Worm (Caenorhabditis elegans): ENCODE results near the gene elt-2.

Gene elt-2

ce11 chrX:10437421-10437820 lies 43.6 kb upstream of the elt-2 start:
- TF ChIP-seq ceh-28 (tag; optimal IDR thresholded peaks at IDR 0.05) (no peak), pha-4 (tag; optimal IDR thresholded peaks at IDR 0.05) (no peak), R02D3.7 (tag; optimal IDR thresholded peaks at IDR 0.05) (no peak), nfya-1 (tag; optimal IDR thresholded peaks at IDR 0.05; ENCODE audit: insufficient read depth) (no peak), fkh-10 (GFP tag; optimal IDR thresholded peaks at IDR 0.05) (no peak), skn-1 (tag; optimal IDR thresholded peaks at IDR 0.05) (no peak), zag-1 (tag; optimal IDR thresholded peaks at IDR 0.05) (no peak), nhr-43 (tag; optimal IDR thresholded peaks at IDR 0.05; ENCODE audit: poor library complexity, severe bottlenecking) (no peak), egl-27 (tag; optimal IDR thresholded peaks at IDR 0.05) (no peak), tbx-2 (tag; optimal IDR thresholded peaks at IDR 0.05) (no peak)

- TF ChIP-seq hmg-11 (tag; optimal IDR thresholded peaks at IDR 0.05): no peak
- no peak for TF ChIP-seq fos-1 (tag; optimal IDR thresholded peaks at IDR 0.05)
- no peak for TF ChIP-seq mdl-1 (tag; optimal IDR thresholded peaks at IDR 0.05)
- TF ChIP-seq R02D3.7 (tag; optimal IDR thresholded peaks at IDR 0.05): no peak
- peak; percentile 58 for TF ChIP-seq elt-2 (tag; optimal IDR thresholded peaks at IDR 0.05)
- no peak for TF ChIP-seq elt-3 (tag; optimal IDR thresholded peaks at IDR 0.05)
- TF ChIP-seq fkh-10 (GFP tag; optimal IDR thresholded peaks at IDR 0.05): no peak
- no peak for TF ChIP-seq eor-1 (tag; optimal IDR thresholded peaks at IDR 0.05)
- peak; percentile 33 for TF ChIP-seq pqm-1 (tag; optimal IDR thresholded peaks at IDR 0.05)
- TF ChIP-seq nhr-67 (tag; optimal IDR thresholded peaks at IDR 0.05): no peak
These were observed 40.3 kb upstream of the elt-2 start for ce11 chrX:10440781-10441180.

- TF ChIP-seq mdl-1 (tag; optimal IDR thresholded peaks at IDR 0.05): no peak
- TF ChIP-seq ZK546.5 (tag; optimal IDR thresholded peaks at IDR 0.05): no peak
- no peak for TF ChIP-seq sea-2 (GFP tag; optimal IDR thresholded peaks at IDR 0.05)
- TF ChIP-seq elt-3 (tag; optimal IDR thresholded peaks at IDR 0.05): no peak
- TF ChIP-seq tbx-2 (tag; optimal IDR thresholded peaks at IDR 0.05): no peak
- no peak for TF ChIP-seq hmg-11 (tag; optimal IDR thresholded peaks at IDR 0.05)
- TF ChIP-seq ama-1 (optimal IDR thresholded peaks at IDR 0.05): no peak
- no peak for TF ChIP-seq lin-39 (tag; optimal IDR thresholded peaks at IDR 0.05)
- TF ChIP-seq eor-1 (tag; optimal IDR thresholded peaks at IDR 0.05): no peak
- no peak for TF ChIP-seq nhr-237 (tag; optimal IDR thresholded peaks at IDR 0.05)
These were observed 37.2 kb upstream of the elt-2 start, which contains the start of gene C39B10.3 for ce11 chrX:10443836-10444235. C39B10.3 (plus strand) TSS chrX:10444136.

ce11 chrX:10444705-10445104 lies 36.3 kb upstream of the elt-2 start, which contains the start of gene C39B10.4:
C39B10.4 (plus strand) TSS chrX:10445005.
- TF ChIP-seq elt-2 (tag; optimal IDR thresholded peaks at IDR 0.05) (no peak), tbx-2 (tag; optimal IDR thresholded peaks at IDR 0.05) (no peak), ztf-11 (tag; optimal IDR thresholded peaks at IDR 0.05) (no peak), ceh-9 (tag; optimal IDR thresholded peaks at IDR 0.05) (no peak), nhr-43 (tag; optimal IDR thresholded peaks at IDR 0.05; ENCODE audit: poor library complexity, severe bottlenecking) (no peak)

ce11 chrX:10446982-10447381 lies 34.1 kb upstream of the elt-2 start, which contains the start of gene C39B10.5:
C39B10.5 (plus strand) TSS chrX:10447343.
- TF ChIP-seq nfya-1 (tag; optimal IDR thresholded peaks at IDR 0.05; ENCODE audit: insufficient read depth) (no peak), ceh-28 (tag; optimal IDR thresholded peaks at IDR 0.05) (no peak), mml-1 (tag; optimal IDR thresholded peaks at IDR 0.05) (no peak), mdl-1 (tag; optimal IDR thresholded peaks at IDR 0.05) (no peak), fos-1 (tag; optimal IDR thresholded peaks at IDR 0.05) (no peak), lin-39 (tag; optimal IDR thresholded peaks at IDR 0.05) (no peak), nhr-77 (tag; optimal IDR thresholded peaks at IDR 0.05) (no peak), lin-15B (tag; optimal IDR thresholded peaks at IDR 0.05) (no peak), skn-1 (tag; optimal IDR thresholded peaks at IDR 0.05) (no peak), snpc-4 (tag; optimal IDR thresholded peaks at IDR 0.05) (no peak), nhr-67 (tag; optimal IDR thresholded peaks at IDR 0.05) (no peak), daf-12 (tag; optimal IDR thresholded peaks at IDR 0.05) (no peak), ama-1 (optimal IDR thresholded peaks at IDR 0.05) (no peak), nhr-23 (tag; optimal IDR thresholded peaks at IDR 0.05) (no peak), ceh-82 (tag; optimal IDR thresholded peaks at IDR 0.05) (no peak), pqm-1 (tag; optimal IDR thresholded peaks at IDR 0.05) (no peak), elt-1 (tag; optimal IDR thresholded peaks at IDR 0.05) (no peak), nhr-43 (tag; optimal IDR thresholded peaks at IDR 0.05; ENCODE audit: poor library complexity, severe bottlenecking) (no peak), egl-27 (tag; optimal IDR thresholded peaks at IDR 0.05) (no peak), lsy-12 (tag; optimal IDR thresholded peaks at IDR 0.05) (no peak)

All from whole organism, L3 larva.